Worm (Caenorhabditis elegans): ENCODE results near the gene rif-1.2.

ce11 chrX:12331795-12332194, 39.4 kb downstream of the rif-1.2 start, which contains the start of gene srd-46:
- no peak for TF ChIP-seq nhr-237 (tag; optimal IDR thresholded peaks at IDR 0.05)
- no peak for TF ChIP-seq ceh-16 (tag; optimal IDR thresholded peaks at IDR 0.05)
- TF ChIP-seq fos-1 (tag; optimal IDR thresholded peaks at IDR 0.05), result no peak
- TF ChIP-seq nhr-11 (tag; optimal IDR thresholded peaks at IDR 0.05), result no peak
- no peak for TF ChIP-seq nhr-77 (tag; optimal IDR thresholded peaks at IDR 0.05)
- no peak for TF ChIP-seq nhr-10 (tag; optimal IDR thresholded peaks at IDR 0.05)
- no peak for TF ChIP-seq elt-3 (tag; optimal IDR thresholded peaks at IDR 0.05)
- no peak for TF ChIP-seq ztf-4 (tag; optimal IDR thresholded peaks at IDR 0.05)
- no peak for TF ChIP-seq F13H6.1 (tag; optimal IDR thresholded peaks at IDR 0.05)
- no peak for TF ChIP-seq zag-1 (tag; optimal IDR thresholded peaks at IDR 0.05)
- no peak for TF ChIP-seq unc-39 (tag; optimal IDR thresholded peaks at IDR 0.05)
- TF ChIP-seq nhr-129 (tag; optimal IDR thresholded peaks at IDR 0.05), result no peak
- no peak for TF ChIP-seq dmd-4 (tag; optimal IDR thresholded peaks at IDR 0.05)
- no peak for TF ChIP-seq skn-1 (tag; optimal IDR thresholded peaks at IDR 0.05)
